Worm (Caenorhabditis elegans): Measurements from ENCODE around the gene F01F1.2.

DNA sequence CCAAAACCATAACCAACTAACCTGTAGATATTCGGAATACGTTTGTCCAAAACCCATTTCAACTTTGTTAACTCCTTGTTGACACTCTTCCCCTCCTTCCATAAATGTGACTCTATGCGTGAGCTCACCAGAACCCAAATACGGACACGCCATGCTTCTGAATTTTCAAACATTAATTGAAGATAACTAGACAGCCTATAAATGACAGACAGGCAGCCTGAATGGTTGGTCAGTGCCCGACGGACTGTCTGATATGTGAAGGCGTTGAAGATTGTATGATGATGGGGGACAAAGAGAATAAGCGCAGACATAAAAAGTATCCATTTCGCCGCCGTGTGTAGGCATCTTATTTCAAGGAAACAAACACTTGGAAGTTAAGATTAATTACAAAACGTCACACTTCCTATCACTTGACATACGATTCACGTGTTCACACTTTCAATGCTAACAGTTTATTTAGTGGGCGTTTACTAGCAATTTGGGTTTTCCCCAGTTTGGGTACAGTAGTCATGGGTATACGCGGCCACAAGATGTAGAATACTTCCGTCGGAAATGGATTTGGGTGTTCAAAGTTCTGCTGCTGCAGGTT, 41.5 kb downstream of the F01F1.2 start, which contains the start of the genes tdo-2 and C28H8.2:
- TF ChIP-seq pha-4 (tag; optimal IDR thresholded peaks at IDR 0.05) (no peak), nhr-28 (tag; optimal IDR thresholded peaks at IDR 0.05) (no peak), unc-62 (GFP tag; optimal IDR thresholded peaks at IDR 0.05) (no peak), snpc-4 (tag; optimal IDR thresholded peaks at IDR 0.05) (no peak), unc-39 (tag; optimal IDR thresholded peaks at IDR 0.05) (no peak)

Measured in whole organism, mixed stage, embryonic.